Fruit fly (Drosophila melanogaster): Measurements from ENCODE around the gene ss.
A peak's percentile ranks its signal among the peaks of the same experiment; 100 is the strongest.

Gene ss

dm6 chr3R:16351044-16351443, 52.4 kb downstream of the ss start:
- TF ChIP-seq HLH106 (tag; optimal IDR thresholded peaks at IDR 0.05): no peak
- no peak for TF ChIP-seq CG32264 (GFP tag; optimal IDR thresholded peaks at IDR 0.05)
- no peak for TF ChIP-seq N (GFP tag; optimal IDR thresholded peaks at IDR 0.05)
- TF ChIP-seq woc (GFP tag; optimal IDR thresholded peaks at IDR 0.05): no peak
- TF ChIP-seq brk (GFP tag; optimal IDR thresholded peaks at IDR 0.05): no peak
- TF ChIP-seq pan (optimal IDR thresholded peaks at IDR 0.05): no peak
- TF ChIP-seq Myc (optimal IDR thresholded peaks at IDR 0.05): peak; percentile 21

- TF ChIP-seq Dfd (GFP tag; optimal IDR thresholded peaks at IDR 0.05): no peak
- TF ChIP-seq Myc (optimal IDR thresholded peaks at IDR 0.05): no peak
- no peak for TF ChIP-seq GATAd (GFP tag; optimal IDR thresholded peaks at IDR 0.05)
- TF ChIP-seq Rel (GFP tag; optimal IDR thresholded peaks at IDR 0.05): no peak
- no peak for TF ChIP-seq Rel (tag; optimal IDR thresholded peaks at IDR 0.05)
- TF ChIP-seq Sp1 (GFP tag; optimal IDR thresholded peaks at IDR 0.05): no peak
- TF ChIP-seq dsf (GFP tag; optimal IDR thresholded peaks at IDR 0.05; ENCODE audit: borderline replicate concordance): no peak
- no peak for TF ChIP-seq Hr78 (GFP tag; optimal IDR thresholded peaks at IDR 0.05)
- no peak for TF ChIP-seq Mio (GFP tag; optimal IDR thresholded peaks at IDR 0.05)
- no peak for TF ChIP-seq ey (GFP tag; optimal IDR thresholded peaks at IDR 0.05)
- TF ChIP-seq woc (GFP tag; optimal IDR thresholded peaks at IDR 0.05): no peak
- TF ChIP-seq HLH106 (tag; optimal IDR thresholded peaks at IDR 0.05): no peak
- TF ChIP-seq N (GFP tag; optimal IDR thresholded peaks at IDR 0.05): no peak
- no peak for TF ChIP-seq Hr83 (GFP tag; optimal IDR thresholded peaks at IDR 0.05; ENCODE audit: poor library complexity, severe bottlenecking)
- no peak for TF ChIP-seq OdsH (GFP tag; optimal IDR thresholded peaks at IDR 0.05)
- TF ChIP-seq dl (GFP tag; optimal IDR thresholded peaks at IDR 0.05; ENCODE audit: insufficient read depth in 1 of 2, partially characterized antibody in 2 of 2): no peak
- TF ChIP-seq sage (GFP tag; optimal IDR thresholded peaks at IDR 0.05): no peak
- TF ChIP-seq Vsx2 (GFP tag; optimal IDR thresholded peaks at IDR 0.05; ENCODE audit: partially characterized antibody): no peak
- no peak for TF ChIP-seq dmrt93B (GFP tag; optimal IDR thresholded peaks at IDR 0.05)
- no peak for TF ChIP-seq sv (GFP tag; optimal IDR thresholded peaks at IDR 0.05)
Observed at dm6 chr3R:16350400-16350799, 53.1 kb downstream of the ss start.

dm6 chr3R:16349111-16349655, 54.3 kb downstream of the ss start, which contains the start of the genes CG14879 and Manf:
Gene CG14879, minus strand, starts transcription at chr3R:16349226.
Gene Manf, plus strand, starts transcription at chr3R:16349404.
- no peak for TF ChIP-seq brk (GFP tag; optimal IDR thresholded peaks at IDR 0.05)
- no peak for TF ChIP-seq sage (GFP tag; optimal IDR thresholded peaks at IDR 0.05)
- no peak for TF ChIP-seq Jra (GFP tag; optimal IDR thresholded peaks at IDR 0.05)
- TF ChIP-seq dsf (GFP tag; optimal IDR thresholded peaks at IDR 0.05; ENCODE audit: borderline replicate concordance): no peak
- TF ChIP-seq h (GFP tag; optimal IDR thresholded peaks at IDR 0.05): peak; percentile 26
- no peak for TF ChIP-seq Hr78 (GFP tag; optimal IDR thresholded peaks at IDR 0.05)
- TF ChIP-seq CrebA (GFP tag; optimal IDR thresholded peaks at IDR 0.05; ENCODE audit: borderline replicate concordance): peak; percentile 92
- no peak for TF ChIP-seq dl (GFP tag; optimal IDR thresholded peaks at IDR 0.05; ENCODE audit: insufficient read depth in 1 of 2, partially characterized antibody in 2 of 2)
- TF ChIP-seq N (GFP tag; optimal IDR thresholded peaks at IDR 0.05): no peak
- no peak for TF ChIP-seq Sp1 (GFP tag; optimal IDR thresholded peaks at IDR 0.05)
- no peak for TF ChIP-seq Myc (optimal IDR thresholded peaks at IDR 0.05)
- no peak for TF ChIP-seq Abd-B (GFP tag; optimal IDR thresholded peaks at IDR 0.05)
- no peak for TF ChIP-seq br (GFP tag; optimal IDR thresholded peaks at IDR 0.05)
- no peak for TF ChIP-seq Dif (GFP tag; optimal IDR thresholded peaks at IDR 0.05; ENCODE audit: partially characterized antibody)
- TF ChIP-seq GATAd (GFP tag; optimal IDR thresholded peaks at IDR 0.05): no peak
- TF ChIP-seq sv (GFP tag; optimal IDR thresholded peaks at IDR 0.05): no peak
- TF ChIP-seq tai (GFP tag; optimal IDR thresholded peaks at IDR 0.05): no peak
- no peak for TF ChIP-seq ey (GFP tag; optimal IDR thresholded peaks at IDR 0.05)
- no peak for TF ChIP-seq Dfd (GFP tag; optimal IDR thresholded peaks at IDR 0.05)
- TF ChIP-seq jim (GFP tag; optimal IDR thresholded peaks at IDR 0.05): no peak
- no peak for TF ChIP-seq woc (GFP tag; optimal IDR thresholded peaks at IDR 0.05)
- TF ChIP-seq HLH106 (tag; optimal IDR thresholded peaks at IDR 0.05): no peak
- peak; percentile 20 for TF ChIP-seq rgr (GFP tag; optimal IDR thresholded peaks at IDR 0.05)
- no peak for TF ChIP-seq Vsx2 (GFP tag; optimal IDR thresholded peaks at IDR 0.05; ENCODE audit: partially characterized antibody)
- TF ChIP-seq lola (GFP tag; optimal IDR thresholded peaks at IDR 0.05): no peak
- no peak for TF ChIP-seq Mio (GFP tag; optimal IDR thresholded peaks at IDR 0.05)
- TF ChIP-seq CG9705 (GFP tag; optimal IDR thresholded peaks at IDR 0.05): no peak
- TF ChIP-seq CG32264 (GFP tag; optimal IDR thresholded peaks at IDR 0.05): no peak
- no peak for TF ChIP-seq psq (GFP tag; optimal IDR thresholded peaks at IDR 0.05)
- no peak for TF ChIP-seq foxo (GFP tag; optimal IDR thresholded peaks at IDR 0.05)
- TF ChIP-seq Hnf4 (GFP tag; optimal IDR thresholded peaks at IDR 0.05): peak; percentile 22
- TF ChIP-seq Hr83 (GFP tag; optimal IDR thresholded peaks at IDR 0.05; ENCODE audit: poor library complexity, severe bottlenecking): peak; percentile 17
- TF ChIP-seq OdsH (GFP tag; optimal IDR thresholded peaks at IDR 0.05): no peak
- no peak for TF ChIP-seq pan (optimal IDR thresholded peaks at IDR 0.05)
- no peak for TF ChIP-seq fru (GFP tag; optimal IDR thresholded peaks at IDR 0.05)
- TF ChIP-seq dmrt93B (GFP tag; optimal IDR thresholded peaks at IDR 0.05): no peak
- no peak for TF ChIP-seq Rel (GFP tag; optimal IDR thresholded peaks at IDR 0.05)
- TF ChIP-seq Rel (tag; optimal IDR thresholded peaks at IDR 0.05): peak; percentile 69
